Fruit fly (Drosophila melanogaster) ovary, adult (tissue): ENCODE results near the gene CG32365.

Experiments used
- CG17801 ChIP-seq: fragments of 200-800 bp; optimal IDR thresholded peaks from 2 replicates; lab custom pipeline; 2019; ENCODE audit warnings: missing biosample characterization, mild to moderate bottlenecking, missing genetic modification characterization, moderate library complexity; ENCODE audit not compliant: partially characterized antibody

The CG32365 gene

DNA sequence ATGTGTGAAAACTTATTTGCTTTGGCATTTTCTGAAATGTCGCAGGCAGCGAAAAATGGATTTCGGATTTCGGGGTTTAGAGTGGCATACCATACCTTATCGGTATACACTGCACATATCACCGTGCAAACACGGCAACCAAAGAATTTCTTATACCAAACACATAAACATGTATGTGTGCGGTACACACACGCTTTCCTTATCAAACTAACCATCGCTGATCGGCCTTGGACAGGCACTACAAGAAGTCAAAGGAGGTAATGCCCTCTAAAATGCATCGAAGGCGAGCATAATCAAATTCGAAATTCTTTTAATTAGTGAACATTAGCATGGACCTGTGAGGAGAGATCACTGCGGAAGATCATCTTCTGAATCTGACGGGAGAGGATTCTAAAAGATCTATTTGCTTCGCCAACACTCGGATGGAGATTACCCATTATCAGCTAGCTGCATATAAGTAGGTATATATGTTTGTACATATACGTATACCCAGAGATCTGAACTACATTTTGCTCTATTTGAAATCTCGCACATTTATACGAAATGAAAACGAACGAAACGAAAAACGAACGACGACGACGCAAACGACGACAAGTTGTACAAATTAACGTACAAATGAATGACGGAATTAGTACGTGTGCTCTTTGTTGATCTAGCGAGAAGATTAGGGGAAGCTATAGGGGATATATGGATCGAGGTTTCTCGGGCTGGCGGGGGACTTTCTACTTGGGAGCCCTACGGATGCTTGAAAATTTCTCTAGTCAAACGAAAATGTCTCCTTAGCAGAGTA, 10.3 kb upstream of the CG32365 start:
- TF ChIP-seq CG17801: no peak

DNA sequence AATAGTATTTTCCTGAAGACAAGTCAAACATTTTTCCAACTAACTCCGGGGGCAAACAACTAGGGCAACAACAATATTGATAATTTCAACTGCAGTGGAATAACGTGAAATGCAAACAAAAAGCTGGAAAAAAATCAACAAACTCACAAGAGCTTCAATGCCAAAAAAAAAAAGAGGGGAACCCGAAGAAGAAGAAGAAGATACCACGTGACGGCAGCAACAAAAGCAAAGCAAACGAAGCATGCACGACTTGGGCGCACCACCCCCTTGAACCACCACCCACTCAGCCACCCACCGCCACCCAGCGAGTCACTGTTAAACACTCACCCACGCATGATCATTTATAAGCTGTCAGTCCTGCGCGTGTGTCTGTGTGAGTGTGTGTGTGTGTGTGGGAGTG, 9.0 kb upstream of the CG32365 start:
- no peak for TF ChIP-seq CG17801

DNA sequence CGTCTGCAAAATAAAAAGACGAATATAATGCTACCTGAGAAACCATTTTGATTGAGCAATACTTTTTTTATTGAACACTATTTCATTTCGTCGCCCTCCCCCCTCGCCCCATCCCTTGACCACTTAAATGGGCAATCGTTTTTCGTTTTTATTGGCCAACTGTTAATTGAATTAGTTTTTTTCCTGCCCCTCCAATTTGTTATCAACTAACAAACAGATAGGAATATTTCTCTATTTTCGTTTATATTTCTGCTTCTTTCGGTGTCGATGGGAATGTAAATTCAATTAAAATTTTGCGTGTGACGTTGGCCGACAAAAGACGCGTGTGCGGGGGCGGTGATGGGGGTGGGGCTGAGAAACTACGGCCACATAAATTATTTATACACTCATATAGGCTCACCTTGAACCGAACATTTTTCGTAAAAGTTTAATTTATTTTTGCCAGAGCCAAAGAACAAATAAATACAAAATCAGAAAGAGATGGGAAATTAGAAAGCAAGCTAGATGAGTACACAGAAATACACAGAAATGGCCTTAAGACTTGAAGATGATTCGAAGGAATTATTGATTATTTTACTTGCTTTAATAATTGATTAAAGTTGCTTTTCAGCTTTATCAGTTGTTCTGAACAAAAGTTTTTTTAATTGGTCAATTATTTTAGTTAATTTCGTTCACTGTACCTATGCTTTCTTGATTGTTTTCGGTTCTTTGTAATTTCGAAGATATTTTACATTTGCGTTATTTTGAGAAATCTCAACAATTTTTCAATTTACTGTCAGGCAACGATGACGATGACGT, 8.0 kb upstream of the CG32365 start:
- no peak for TF ChIP-seq CG17801

DNA sequence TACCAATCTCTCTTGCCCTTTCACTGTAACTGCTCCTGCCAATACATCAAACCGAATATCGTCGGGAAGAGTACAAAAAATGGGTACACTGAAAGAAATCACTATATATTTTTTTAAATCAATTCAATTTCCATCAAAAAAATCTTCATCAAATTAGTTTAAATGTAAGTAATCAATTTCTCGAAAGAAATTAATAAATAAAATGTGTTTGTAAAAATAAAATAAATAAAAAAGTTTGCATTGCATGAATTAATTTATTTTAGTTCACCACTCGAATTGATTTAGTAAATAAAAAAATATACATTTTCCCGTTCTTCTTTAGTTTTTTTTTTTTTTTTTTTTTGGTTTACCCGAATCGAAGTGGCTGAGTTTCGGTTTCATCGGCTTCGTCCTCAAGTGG, 7.0 kb upstream of the CG32365 start:
- TF ChIP-seq CG17801: peak; percentile 45

DNA sequence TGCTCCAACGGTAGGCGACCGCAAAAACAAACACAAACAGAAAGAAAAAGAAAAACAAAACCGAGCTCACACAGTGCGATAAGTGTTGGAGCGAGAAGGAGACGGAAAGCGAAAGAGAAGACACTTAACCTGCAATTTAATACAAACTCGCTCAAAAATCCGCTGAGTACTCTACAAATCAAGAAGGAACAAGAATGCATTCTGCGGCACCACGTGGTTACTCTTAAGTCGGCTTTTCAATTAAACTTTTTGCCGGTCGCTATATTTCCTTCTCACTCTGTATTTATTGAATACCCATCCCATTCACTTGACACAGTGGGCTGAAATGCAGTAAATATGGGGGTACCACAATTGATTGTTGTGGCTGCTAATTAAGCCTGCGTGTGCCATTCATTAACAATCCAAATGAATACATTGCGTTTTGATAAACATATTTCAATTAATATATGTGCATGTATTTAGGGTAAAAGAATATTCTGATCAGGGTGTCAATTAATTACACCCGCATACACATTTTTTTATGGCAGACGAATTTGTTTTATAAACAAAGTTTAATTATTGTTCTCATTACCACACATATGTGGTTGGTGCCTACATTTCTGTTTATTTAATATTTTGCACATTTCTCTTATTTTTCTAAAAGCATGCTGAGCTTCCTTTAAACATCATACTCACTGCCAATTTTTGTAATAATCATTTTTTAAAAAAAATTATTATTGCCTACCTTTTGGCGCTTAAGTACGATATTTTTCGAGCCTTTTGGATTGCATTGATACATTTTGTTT, 6.4 kb upstream of the CG32365 start:
- no peak for TF ChIP-seq CG17801

DNA sequence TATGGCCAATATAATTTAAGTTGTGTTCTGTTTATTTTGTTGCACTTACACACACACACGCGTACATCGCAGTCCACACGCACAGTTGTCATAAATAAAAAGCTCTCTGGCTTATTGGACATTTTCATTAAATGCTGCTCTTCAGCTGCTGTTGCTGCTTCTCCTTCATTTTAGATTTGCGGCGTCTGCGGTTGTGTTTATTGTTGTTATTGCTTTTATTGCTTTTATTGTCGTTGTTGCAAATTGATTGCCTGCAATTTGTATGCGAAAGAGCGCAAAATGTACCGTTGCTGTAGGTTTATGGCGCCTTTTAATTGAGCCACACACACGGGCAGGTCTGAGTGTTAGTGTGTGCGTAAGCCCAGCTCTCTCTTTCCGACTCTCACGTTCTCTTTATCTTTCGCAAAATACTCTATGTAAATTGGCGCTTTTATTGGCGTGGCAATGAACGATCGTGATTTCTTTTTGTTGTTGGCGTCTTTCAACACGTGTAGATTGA, 5.5 kb upstream of the CG32365 start:
- no peak for TF ChIP-seq CG17801

DNA sequence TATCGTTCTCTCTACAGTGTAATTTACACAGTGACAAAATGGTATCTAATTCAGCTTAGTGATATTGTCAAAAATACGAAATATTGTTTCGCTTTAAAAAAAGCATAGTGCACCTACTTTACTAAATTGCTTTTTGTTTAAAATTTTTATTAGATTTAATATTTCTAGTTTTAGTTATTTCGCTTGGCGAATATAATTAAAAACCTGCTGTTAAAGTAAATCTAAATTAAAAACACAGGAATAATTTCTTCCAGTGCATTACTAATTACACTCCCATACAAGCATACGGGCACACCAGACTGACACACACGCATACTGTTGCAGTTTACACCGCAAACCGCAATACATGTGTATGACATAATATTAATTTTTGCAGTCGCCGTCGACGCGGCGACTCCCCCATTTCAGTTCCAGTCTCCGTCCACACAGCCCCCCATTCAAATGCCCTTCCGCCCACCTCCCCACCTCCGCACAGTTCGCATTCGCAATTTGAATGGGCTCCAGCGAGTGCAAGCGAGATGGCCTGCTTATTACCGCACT, 5.0 kb upstream of the CG32365 start:
- peak; percentile 94 for TF ChIP-seq CG17801

DNA sequence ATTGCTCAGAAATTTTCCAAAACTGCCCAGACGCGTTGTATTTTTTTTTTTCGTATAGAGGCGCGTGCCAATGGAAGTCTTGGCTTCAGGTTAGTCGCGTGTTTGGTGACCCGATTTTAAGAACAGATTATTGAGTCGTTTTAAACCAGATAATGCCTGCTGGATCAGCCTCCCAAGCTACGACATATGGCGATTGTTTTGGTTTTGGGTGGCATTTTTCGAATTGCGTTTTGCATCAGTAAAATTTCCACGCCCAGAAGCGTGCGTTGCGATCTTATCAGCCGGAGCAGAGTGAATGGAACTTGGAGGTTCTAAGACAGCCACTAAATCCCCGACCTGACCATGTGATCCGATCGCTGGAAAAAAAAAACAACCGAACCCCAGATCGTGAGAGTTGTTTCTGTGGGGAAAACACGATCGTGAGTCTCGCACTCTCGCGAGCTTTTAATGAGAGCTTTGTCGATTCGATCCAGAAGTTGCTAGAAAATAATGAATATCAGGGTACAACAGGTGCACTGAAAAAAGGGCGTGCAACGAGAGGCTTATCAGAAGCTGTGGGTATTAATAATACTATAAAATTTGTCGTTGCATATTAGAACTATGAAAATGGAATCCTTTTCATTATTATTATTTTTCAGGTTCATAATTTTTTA, 3.6 kb upstream of the CG32365 start:
- TF ChIP-seq CG17801: no peak

DNA sequence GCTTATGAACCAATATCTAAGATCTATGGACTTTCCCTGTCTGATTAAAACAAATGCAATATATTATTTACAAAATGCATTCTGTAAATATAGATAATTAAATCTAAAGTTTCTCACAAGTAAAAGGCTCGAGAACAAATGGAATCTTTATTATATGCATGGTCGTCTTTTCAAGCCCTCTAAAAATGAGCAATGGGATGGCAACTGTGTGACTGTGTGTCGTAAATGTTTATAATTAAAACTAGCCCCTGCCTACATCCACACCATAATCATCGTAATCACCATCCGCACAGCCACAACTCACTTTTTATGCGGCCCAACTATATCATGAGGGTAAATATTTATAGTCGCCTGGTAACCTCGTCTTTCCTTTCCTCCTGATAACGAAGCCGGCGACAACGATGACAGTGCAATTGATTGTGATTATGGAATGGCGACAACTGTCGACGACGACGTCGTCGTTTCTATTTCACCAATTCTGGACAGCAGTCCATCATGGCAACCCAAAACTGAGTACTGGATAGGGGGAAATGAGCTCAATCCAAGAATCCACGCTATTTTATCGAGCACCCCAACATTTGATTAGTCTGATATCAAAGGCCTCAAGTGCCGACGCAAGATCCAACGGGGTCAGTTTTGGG, 3.0 kb upstream of the CG32365 start:
- no peak for TF ChIP-seq CG17801

DNA sequence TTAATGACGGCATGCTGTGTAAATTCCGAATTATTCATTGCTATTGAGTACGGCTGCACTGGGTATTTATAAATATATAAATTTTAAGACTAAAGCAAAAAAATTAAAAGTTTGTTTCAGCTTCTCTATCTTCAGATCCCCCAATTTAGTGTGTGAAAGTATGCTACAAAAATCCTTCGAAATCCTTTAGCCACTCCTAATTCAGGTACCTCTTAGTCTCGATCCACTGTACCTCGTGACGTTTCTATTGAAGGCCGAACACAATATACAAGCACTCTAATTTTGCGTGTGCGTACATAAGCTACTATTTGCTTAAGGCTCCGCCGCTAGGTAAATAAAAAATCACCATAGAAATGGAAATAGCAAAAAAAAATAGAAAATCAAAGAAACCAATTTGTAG, 2.3 kb upstream of the CG32365 start:
- no peak for TF ChIP-seq CG17801

DNA sequence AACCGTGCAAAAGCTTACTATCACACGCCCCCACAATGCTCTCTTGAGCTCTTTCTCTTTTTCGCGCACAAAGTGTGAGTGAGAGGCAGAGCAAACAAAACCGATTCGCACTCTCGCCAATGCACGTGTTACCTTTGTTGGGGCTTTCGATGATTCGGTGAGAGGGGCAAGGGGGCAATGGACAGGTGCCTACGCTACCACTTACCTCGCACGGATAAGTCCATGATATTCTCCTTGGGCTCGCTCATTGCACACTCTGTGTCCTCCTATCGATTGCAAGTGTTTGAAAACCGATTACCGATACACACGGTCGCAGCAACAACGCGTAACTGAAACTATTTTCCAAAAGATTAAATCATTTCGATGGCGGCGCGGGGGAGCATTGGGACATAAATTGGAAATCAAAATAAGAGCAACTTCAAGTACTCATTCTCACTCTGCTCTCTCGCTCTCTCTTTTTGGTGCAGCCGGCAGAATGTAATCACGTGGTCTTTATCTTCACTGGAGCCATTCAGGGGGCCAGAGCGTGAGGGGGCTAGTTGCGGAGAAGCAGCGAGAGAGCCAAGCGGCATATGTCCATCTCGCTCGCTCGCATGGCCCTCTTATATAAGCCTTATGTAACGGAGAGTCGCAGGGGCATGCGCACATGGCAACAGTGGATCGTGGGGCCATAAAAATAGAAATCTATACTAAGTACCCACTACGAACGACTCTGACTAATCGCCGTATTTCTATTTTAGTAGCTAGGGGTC, 1.6 kb upstream of the CG32365 start, which contains the start of gene Pdp1:
Pdp1 (minus strand) TSS at position 334 of the 752 bp plus-strand sequence.
- TF ChIP-seq CG17801: no peak

DNA sequence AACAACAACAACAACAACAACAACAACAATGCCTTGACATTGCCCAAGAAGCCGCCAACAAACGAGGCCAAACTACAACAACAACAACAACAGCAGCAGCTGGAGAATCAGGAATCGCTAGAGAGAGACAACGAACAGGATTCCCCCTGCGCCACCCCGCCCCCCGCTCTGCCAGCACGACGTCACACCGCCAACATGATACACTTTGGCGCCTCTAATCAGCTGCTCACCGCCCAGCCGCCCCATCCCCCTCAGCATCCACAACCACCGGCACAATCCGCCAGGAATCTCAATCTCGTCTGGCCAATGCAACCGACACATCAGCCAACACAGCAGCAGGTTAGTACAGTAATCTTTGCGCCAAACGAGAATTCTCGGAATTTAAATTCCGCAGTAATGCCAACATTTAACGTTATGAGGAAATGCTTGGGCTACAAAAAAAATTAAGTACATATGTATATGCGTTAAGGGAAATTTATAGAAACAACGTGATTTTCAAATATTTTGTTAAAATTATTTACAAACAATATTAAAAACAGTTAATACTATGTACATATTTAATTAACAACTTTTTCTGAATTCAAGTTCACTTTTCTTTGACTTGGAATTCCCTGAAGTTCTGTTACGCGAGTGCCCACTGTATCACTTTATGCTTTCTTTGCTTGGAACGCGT, 1.0 kb downstream of the CG32365 start:
- peak; percentile 37 for TF ChIP-seq CG17801

DNA sequence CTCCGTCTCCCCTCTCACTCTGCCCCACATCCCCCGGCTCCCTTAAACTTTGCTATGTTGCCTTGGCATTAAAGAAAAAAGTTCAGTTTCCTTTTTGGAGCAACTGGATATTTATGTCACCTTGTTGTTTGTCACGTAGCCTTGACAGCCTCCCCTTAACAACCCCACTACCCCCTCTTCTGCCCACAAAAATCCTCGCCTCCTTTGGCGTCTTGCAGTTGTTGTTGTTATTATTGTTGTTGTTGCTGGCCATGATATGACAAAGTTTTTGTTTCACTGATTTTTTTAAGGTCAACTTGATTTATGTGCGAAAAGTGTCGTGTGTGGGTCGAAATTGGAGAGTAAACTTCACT, 1.5 kb downstream of the CG32365 start:
- TF ChIP-seq CG17801: no peak

DNA sequence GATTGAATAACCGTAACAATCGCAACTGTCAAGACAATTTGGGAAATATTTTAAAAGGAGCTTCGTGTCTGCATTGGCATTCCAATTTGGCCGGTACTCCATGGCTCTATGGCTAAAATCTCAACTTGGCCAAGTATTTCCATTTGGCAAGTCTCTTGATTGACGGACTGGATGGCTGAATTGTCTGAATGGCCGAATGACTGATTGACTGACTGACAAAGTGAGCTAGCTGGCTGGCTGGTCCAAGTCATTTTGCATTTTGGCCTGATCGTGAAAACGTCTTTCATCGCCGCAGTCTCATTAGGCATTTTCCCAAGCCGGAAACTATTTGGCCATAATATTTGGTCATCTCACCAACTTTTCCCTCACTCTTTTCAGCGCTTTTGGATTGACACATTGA, 5.7 kb downstream of the CG32365 start:
- no peak for TF ChIP-seq CG17801
